Worm (Caenorhabditis elegans): Measurements from ENCODE around the gene haly-1.

Gene haly-1

DNA sequence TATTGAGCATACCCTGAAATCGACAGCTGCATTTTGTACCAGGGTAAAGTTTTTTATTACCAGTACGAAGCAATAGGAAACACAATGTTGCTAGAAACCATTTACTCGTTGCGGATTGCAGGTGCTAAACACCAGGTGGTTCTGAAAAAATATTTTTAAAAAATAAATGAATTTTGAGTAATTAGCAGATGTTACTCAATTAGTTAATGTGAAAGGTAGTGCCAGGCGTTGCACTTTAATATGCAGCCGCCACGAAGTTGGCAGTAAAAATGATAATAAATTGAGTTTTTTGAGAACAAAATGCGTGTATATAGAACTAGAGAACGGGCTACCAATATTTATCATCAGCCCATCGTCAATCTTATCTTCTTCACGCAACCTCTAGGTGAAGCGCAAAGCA is 23.2 kb upstream of the haly-1 start, which contains the start of gene nstp-9:
TSS of gene nstp-9 (minus strand) at position 101 of the 400 bp plus-strand sequence.
- TF ChIP-seq snpc-4 (tag; optimal IDR thresholded peaks at IDR 0.05) (no peak), fos-1 (tag; optimal IDR thresholded peaks at IDR 0.05) (no peak), skn-1 (tag; optimal IDR thresholded peaks at IDR 0.05) (no peak), nhr-77 (tag; optimal IDR thresholded peaks at IDR 0.05) (no peak), ama-1 (optimal IDR thresholded peaks at IDR 0.05) (no peak), egl-5 (tag; optimal IDR thresholded peaks at IDR 0.05) (no peak), ztf-11 (tag; optimal IDR thresholded peaks at IDR 0.05) (no peak), zag-1 (tag; optimal IDR thresholded peaks at IDR 0.05) (no peak), unc-39 (tag; optimal IDR thresholded peaks at IDR 0.05) (no peak), fkh-2 (tag; optimal IDR thresholded peaks at IDR 0.05) (no peak), ceh-9 (tag; optimal IDR thresholded peaks at IDR 0.05) (no peak)

DNA sequence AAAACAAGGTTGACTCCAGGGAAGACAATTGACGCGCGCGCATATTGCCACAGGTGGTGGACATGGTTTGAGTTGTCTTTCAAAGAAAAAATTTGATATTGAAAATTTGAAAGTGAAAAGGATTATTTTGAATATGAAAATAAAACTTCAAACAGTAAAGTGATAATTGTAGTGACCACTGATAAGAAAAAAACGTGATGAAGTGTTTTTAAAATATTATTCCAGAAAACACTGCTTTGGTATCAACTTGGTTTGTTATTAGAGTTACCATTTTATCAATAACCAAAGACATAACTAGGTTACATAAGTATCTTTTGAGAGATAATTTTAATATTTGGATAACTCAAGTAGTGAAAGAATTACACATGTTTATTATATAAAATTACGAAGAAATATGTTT is 19.8 kb upstream of the haly-1 start:
- no peak for TF ChIP-seq fkh-2 (tag; optimal IDR thresholded peaks at IDR 0.05)
- no peak for TF ChIP-seq hmg-11 (tag; optimal IDR thresholded peaks at IDR 0.05)
- no peak for TF ChIP-seq ceh-82 (tag; optimal IDR thresholded peaks at IDR 0.05)
- TF ChIP-seq pha-4 (tag; optimal IDR thresholded peaks at IDR 0.05), result peak; percentile 55
- TF ChIP-seq elt-2 (tag; optimal IDR thresholded peaks at IDR 0.05), result peak; percentile 44
- no peak for TF ChIP-seq ama-1 (optimal IDR thresholded peaks at IDR 0.05)

DNA sequence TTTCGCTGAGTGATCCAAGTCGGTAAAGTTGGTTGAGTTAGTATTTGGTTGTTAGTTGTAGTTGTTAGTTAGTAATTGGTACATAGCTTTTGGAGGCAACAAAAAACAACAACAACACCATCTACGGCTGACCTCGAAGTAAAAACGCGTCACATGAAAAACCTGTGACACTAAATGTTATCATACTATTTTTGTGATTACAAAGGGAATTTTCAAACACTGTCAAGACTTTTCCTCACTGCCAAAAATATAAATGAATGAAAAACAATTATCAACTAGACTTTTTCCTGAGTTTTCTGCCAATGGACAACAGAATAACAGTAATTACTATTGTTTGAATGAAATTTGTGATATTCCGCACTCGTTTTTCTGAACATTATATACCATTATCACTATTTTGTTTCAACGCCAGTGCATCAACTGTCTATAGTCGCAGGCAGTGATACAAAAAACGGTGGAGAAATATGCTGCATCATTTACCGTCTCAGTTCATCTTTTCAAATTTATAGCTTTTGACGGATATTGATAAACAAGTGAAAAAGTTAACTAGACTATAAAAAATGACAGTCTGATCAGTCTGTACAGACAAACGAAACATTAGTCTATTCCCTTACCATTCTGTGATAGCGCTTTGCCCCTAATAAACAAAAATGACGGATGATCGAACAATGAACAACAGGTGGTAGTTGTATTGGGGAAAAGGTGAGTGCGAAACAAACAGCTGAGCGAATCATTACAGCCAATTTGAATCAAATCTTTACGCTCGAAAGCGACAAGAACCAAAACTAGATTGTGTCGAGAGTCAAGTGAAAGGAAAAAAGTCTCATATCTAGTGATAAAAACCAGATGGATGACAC is 18.3 kb upstream of the haly-1 start:
- no peak for TF ChIP-seq lin-15B (tag; optimal IDR thresholded peaks at IDR 0.05)
- TF ChIP-seq elt-2 (tag; optimal IDR thresholded peaks at IDR 0.05), result peak; percentile 61

DNA sequence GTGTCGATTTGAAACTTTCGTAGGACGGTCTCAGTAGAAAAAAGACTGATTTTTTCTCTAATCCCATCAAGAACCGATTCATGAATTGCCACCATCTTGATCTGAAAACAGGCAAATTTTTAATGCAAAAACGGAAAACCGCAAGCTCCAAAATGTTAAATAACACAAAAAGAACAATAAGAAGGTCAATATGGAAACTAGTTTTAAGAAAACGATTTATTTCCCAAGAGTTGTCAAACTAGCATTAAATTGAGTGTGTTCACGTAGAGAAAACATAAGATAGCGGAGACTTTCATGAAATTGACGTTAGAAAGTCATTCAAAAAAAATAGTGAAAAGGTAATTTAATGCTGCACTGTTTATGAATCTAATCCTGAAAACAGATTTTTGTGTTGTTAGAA is 17.6 kb upstream of the haly-1 start, which contains the start of gene F47B10.9:
TSS of gene F47B10.9 (minus strand) at position 101 of the 400 bp plus-strand sequence.
- TF ChIP-seq lin-39 (tag; optimal IDR thresholded peaks at IDR 0.05), result no peak
- TF ChIP-seq lsy-12 (tag; optimal IDR thresholded peaks at IDR 0.05), result no peak
- TF ChIP-seq elt-2 (tag; optimal IDR thresholded peaks at IDR 0.05), result no peak
- TF ChIP-seq nhr-28 (tag; optimal IDR thresholded peaks at IDR 0.05), result no peak
- no peak for TF ChIP-seq egl-5 (tag; optimal IDR thresholded peaks at IDR 0.05)
- TF ChIP-seq pha-4 (tag; optimal IDR thresholded peaks at IDR 0.05), result no peak
- no peak for TF ChIP-seq tbx-2 (tag; optimal IDR thresholded peaks at IDR 0.05)
- TF ChIP-seq nhr-23 (tag; optimal IDR thresholded peaks at IDR 0.05), result no peak
- no peak for TF ChIP-seq ztf-4 (tag; optimal IDR thresholded peaks at IDR 0.05)
- TF ChIP-seq fkh-2 (tag; optimal IDR thresholded peaks at IDR 0.05), result no peak
- TF ChIP-seq nhr-43 (tag; optimal IDR thresholded peaks at IDR 0.05; ENCODE audit: poor library complexity, severe bottlenecking), result no peak
- no peak for TF ChIP-seq nhr-25 (tag; optimal IDR thresholded peaks at IDR 0.05)
- TF ChIP-seq aly-2 (tag; optimal IDR thresholded peaks at IDR 0.05), result no peak
- TF ChIP-seq fkh-10 (GFP tag; optimal IDR thresholded peaks at IDR 0.05), result no peak

DNA sequence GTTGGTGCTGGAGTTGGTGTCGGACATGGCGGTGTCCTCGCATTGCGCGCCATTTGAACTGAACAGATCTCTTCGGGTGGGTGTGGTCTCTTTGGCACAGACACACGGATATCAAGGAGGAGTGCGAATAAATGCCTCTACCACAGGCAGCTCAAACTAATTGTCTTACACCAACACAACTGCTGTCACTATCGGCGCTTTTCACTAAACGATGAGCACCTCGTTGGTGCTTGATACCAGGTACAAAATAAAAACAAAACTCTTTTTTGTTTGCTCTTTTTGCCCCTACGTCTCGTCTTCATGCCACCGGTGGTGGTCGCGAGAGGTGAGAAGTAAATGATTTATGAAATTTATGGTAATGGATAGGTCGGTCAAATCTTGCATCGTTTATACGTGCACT is 14.3 kb upstream of the haly-1 start, which contains the start of gene F47B10.8:
TSS of gene F47B10.8 (minus strand) at position 101 of the 400 bp plus-strand sequence.
- TF ChIP-seq sea-2 (GFP tag; optimal IDR thresholded peaks at IDR 0.05) (no peak), nhr-237 (tag; optimal IDR thresholded peaks at IDR 0.05) (no peak), unc-39 (tag; optimal IDR thresholded peaks at IDR 0.05) (no peak), fkh-2 (tag; optimal IDR thresholded peaks at IDR 0.05) (no peak), elt-1 (tag; optimal IDR thresholded peaks at IDR 0.05) (no peak), fos-1 (tag; optimal IDR thresholded peaks at IDR 0.05) (no peak), ztf-4 (tag; optimal IDR thresholded peaks at IDR 0.05) (no peak), ama-1 (optimal IDR thresholded peaks at IDR 0.05) (no peak), ztf-11 (tag; optimal IDR thresholded peaks at IDR 0.05) (no peak), nhr-28 (tag; optimal IDR thresholded peaks at IDR 0.05) (no peak), pqm-1 (tag; optimal IDR thresholded peaks at IDR 0.05) (no peak), mml-1 (tag; optimal IDR thresholded peaks at IDR 0.05) (no peak), nhr-23 (tag; optimal IDR thresholded peaks at IDR 0.05) (no peak), ceh-82 (tag; optimal IDR thresholded peaks at IDR 0.05) (no peak)

DNA sequence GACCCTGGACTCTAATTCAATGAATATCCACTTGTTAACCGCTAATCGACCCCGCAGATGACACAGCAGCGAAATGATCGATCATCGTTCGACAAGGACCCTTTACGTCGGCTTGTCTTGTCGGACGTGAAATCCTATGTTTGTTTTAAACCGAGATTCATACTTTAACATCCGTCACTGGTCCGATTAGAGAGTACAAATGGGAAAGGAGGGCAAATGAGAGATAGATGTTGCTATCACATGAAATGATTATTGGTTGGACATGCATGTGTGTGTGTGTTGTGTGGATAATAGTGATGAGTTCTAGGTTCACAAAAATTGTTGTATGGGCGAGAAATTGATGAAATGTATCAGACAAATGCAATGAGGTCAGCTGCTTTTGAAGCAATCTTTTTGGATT is 13.3 kb upstream of the haly-1 start:
- TF ChIP-seq pqm-1 (tag; optimal IDR thresholded peaks at IDR 0.05) (no peak), nfya-1 (tag; optimal IDR thresholded peaks at IDR 0.05; ENCODE audit: insufficient read depth) (peak; percentile 30), ceh-28 (tag; optimal IDR thresholded peaks at IDR 0.05) (no peak), egl-5 (tag; optimal IDR thresholded peaks at IDR 0.05) (peak; percentile 35), ztf-11 (tag; optimal IDR thresholded peaks at IDR 0.05) (no peak), jun-1 (tag; optimal IDR thresholded peaks at IDR 0.05) (no peak), ceh-16 (tag; optimal IDR thresholded peaks at IDR 0.05) (no peak), nhr-77 (tag; optimal IDR thresholded peaks at IDR 0.05) (no peak), elt-2 (tag; optimal IDR thresholded peaks at IDR 0.05) (no peak)

Data from whole organism, L3 larva.